Worm (Caenorhabditis elegans): ENCODE results near the gene let-60.

The let-60 gene

DNA sequence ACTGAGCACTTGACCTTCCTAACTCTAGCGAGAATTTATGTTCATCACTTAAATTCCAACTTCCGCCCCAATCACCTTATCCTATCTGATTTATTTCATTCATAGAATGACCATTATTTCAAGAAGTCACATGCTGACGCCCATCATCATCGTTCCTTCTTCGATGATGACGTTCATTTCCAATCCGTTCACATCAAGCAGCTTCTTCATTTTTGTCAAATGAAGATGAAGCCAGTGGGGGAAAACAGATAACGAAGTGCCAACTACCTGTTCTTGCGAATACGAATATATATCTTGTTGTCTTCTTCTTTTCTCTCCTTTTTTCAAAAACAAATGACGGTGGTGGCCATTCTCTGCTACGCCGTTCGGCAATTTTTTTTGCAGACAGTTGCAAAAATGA lies 11.0 kb upstream of the let-60 start:
- peak; percentile 56 for TF ChIP-seq blmp-1 (tag; optimal IDR thresholded peaks at IDR 0.05)
- TF ChIP-seq zip-4 (GFP tag; optimal IDR thresholded peaks at IDR 0.05): no peak
- no peak for TF ChIP-seq mab-9 (GFP tag; IDR thresholded peaks at IDR 0.05)

ce11 chrIV:11700752-11701151 lies 9.9 kb upstream of the let-60 start, which contains the start of gene dpy-20:
Gene dpy-20 (minus strand): TSS chrIV:11700852.
- TF ChIP-seq nhr-90 (tag; optimal IDR thresholded peaks at IDR 0.05; ENCODE audit: poor library complexity) (no peak), unc-130 (tag; optimal IDR thresholded peaks at IDR 0.05) (no peak), pax-3 (tag; optimal IDR thresholded peaks at IDR 0.05) (no peak), aly-2 (tag; optimal IDR thresholded peaks at IDR 0.05) (no peak), lin-15B (tag; optimal IDR thresholded peaks at IDR 0.05) (no peak), nhr-85 (tag) (no peak), ces-1 (GFP tag; optimal IDR thresholded peaks at IDR 0.05) (no peak), ztf-4 (tag; optimal IDR thresholded peaks at IDR 0.05) (no peak)

DNA sequence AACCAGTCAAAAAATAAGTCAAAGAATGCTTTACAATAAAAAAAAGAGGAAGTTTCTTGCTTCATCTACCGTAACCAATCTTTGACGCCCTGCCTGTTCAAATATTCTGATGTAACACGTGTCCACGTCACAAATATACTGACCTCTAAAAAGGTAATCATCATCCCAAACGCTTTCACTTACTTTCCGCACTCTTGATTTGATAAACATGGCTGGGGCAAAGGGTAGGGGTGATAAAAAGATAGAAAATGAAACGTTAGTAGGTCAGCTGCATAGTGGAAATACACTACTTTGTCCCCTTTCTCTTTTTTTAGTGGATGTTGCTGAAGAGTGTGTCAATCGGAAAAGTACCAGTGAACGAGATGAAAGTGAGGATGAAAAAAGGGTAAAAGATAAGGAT lies 9.2 kb upstream of the let-60 start:
- peak in 2 of 6 experiments; percentile 27 to 65 for TF ChIP-seq elt-3 (tag; optimal IDR thresholded peaks at IDR 0.05)
- no peak for TF ChIP-seq lsy-2 (tag; optimal IDR thresholded peaks at IDR 0.05)
- no peak for TF ChIP-seq ceh-63 (GFP tag; optimal IDR thresholded peaks at IDR 0.05)
- peak; percentile 23 for TF ChIP-seq nhr-85 (tag)
- no peak for TF ChIP-seq snu-23 (GFP tag; optimal IDR thresholded peaks at IDR 0.05)
- no peak for TF ChIP-seq fkh-10 (GFP tag; optimal IDR thresholded peaks at IDR 0.05)
- no peak for TF ChIP-seq ceh-90 (tag; optimal IDR thresholded peaks at IDR 0.05)
- TF ChIP-seq irx-1 (tag; optimal IDR thresholded peaks at IDR 0.05): no peak
- TF ChIP-seq blmp-1 (tag; optimal IDR thresholded peaks at IDR 0.05): peak; percentile 99

DNA sequence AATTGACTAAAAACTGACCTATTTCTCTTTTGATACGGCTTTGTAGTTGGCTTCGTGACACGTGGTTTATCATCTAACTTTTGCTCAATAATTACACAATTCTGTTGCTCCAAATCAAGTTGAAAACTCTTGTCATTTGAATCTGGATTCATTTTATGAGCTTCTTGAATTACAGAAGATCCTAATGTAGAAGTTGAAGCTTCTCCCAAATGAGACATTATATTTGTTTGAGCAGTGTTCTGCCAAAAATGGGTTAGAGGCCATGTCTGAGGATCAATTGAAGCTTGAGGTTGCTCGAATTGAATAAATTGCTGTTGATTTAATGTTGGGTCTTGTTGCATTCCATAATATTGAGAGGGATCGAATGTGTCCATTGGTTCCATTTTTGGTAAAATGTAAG lies 6.6 kb upstream of the let-60 start:
- TF ChIP-seq fkh-4 (tag; optimal IDR thresholded peaks at IDR 0.05; ENCODE audit: borderline replicate concordance) (no peak), ama-1 (optimal IDR thresholded peaks at IDR 0.05) (no peak), irx-1 (tag; optimal IDR thresholded peaks at IDR 0.05) (no peak), alr-1 (tag; optimal IDR thresholded peaks at IDR 0.05; ENCODE audit: borderline replicate concordance) (no peak), nhr-84 (tag; optimal IDR thresholded peaks at IDR 0.05) (no peak), lin-35 (GFP tag; optimal IDR thresholded peaks at IDR 0.05) (no peak), vab-15 (tag; optimal IDR thresholded peaks at IDR 0.05) (no peak)

DNA sequence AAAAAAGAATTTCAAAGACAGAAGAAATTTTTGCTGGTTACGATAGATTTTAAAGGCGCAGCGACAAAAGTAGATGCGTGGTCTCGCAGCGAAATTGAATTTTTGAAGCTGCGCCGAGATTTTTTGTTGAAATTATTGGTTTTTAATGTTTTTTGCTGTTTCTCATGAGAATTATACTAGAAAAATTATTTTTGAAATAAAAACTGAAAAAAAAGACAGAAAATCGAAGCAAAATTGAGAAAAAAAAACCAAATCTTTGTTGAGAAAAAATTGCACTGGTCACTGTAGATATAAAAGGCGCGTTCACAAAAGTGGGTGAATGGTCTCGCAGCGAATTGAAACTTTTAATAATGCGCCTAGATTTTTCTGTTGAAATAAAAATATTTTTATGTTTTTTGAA lies 4.7 kb upstream of the let-60 start:
- TF ChIP-seq hpl-2 (GFP tag; optimal IDR thresholded peaks at IDR 0.05): no peak
- no peak for TF ChIP-seq sox-4 (tag; optimal IDR thresholded peaks at IDR 0.05)
- no peak for TF ChIP-seq aly-2 (tag; optimal IDR thresholded peaks at IDR 0.05)
- no peak for TF ChIP-seq vab-15 (tag; optimal IDR thresholded peaks at IDR 0.05)

- no peak for TF ChIP-seq pag-3 (tag; optimal IDR thresholded peaks at IDR 0.05; ENCODE audit: borderline replicate concordance, insufficient read depth)
- no peak for TF ChIP-seq tlp-1 (tag; optimal IDR thresholded peaks at IDR 0.05)
- TF ChIP-seq irx-1 (tag; optimal IDR thresholded peaks at IDR 0.05): no peak
- TF ChIP-seq zip-4 (GFP tag; optimal IDR thresholded peaks at IDR 0.05): no peak
- TF ChIP-seq blmp-1 (tag; optimal IDR thresholded peaks at IDR 0.05): no peak
- no peak for TF ChIP-seq aha-1 (tag; optimal IDR thresholded peaks at IDR 0.05)
- no peak for TF ChIP-seq lin-15B (tag; optimal IDR thresholded peaks at IDR 0.05)
- no peak for TF ChIP-seq egl-27 (tag; optimal IDR thresholded peaks at IDR 0.05)
- no peak for TF ChIP-seq fos-1 (tag; optimal IDR thresholded peaks at IDR 0.05)
- TF ChIP-seq unc-130 (tag; optimal IDR thresholded peaks at IDR 0.05): no peak
- TF ChIP-seq nhr-76 (tag; optimal IDR thresholded peaks at IDR 0.05): no peak
- TF ChIP-seq C04F5.9 (tag; optimal IDR thresholded peaks at IDR 0.05): no peak
- TF ChIP-seq unc-86 (tag; optimal IDR thresholded peaks at IDR 0.05): no peak
- TF ChIP-seq Y116A8C.19 (tag; optimal IDR thresholded peaks at IDR 0.05; ENCODE audit: borderline replicate concordance): no peak
- TF ChIP-seq nhr-20 (tag; optimal IDR thresholded peaks at IDR 0.05): no peak
These were observed 3.3 kb upstream of the let-60 start, which contains the start of gene ZK792.7 for ce11 chrIV:11694143-11694542. Gene ZK792.7 (plus strand): TSS chrIV:11694443.
